Worm (Caenorhabditis elegans) whole organism, mixed stage, embryonic: ENCODE measurements around the gene pmk-1.
A peak's percentile ranks its signal among the peaks of the same experiment; 100 is the strongest.

Experiments
- bed-3 ChIP-seq: fragments of 200-800 bp; sonication (Bioruptor generic); optimal IDR thresholded peaks from 3 replicates; lab custom pipeline; 2018; ENCODE audit warnings: mild to moderate bottlenecking, missing genetic modification characterization, moderate library complexity, missing compliant biosample characterization
- blmp-1 ChIP-seq: fragments of 150-350 bp; optimal IDR thresholded peaks from 2 replicates; lab custom pipeline; 2014; ENCODE audit warnings: missing biosample characterization, missing genetic modification characterization
- ceh-39 ChIP-seq: fragments of 150-350 bp; optimal IDR thresholded peaks from 2 replicates; lab custom pipeline; 2014; ENCODE audit warnings: missing biosample characterization, missing genetic modification characterization
- ceh-43 ChIP-seq: fragments of 200-800 bp; sonication (Bioruptor generic); optimal IDR thresholded peaks from 2 replicates; lab custom pipeline; 2018; ENCODE audit warnings: mild to moderate bottlenecking, missing genetic modification characterization, moderate library complexity, missing compliant biosample characterization
- ceh-83 ChIP-seq: fragments of 200-800 bp; sonication (Bioruptor generic); optimal IDR thresholded peaks from 2 replicates; lab custom pipeline; 2018; ENCODE audit warnings: mild to moderate bottlenecking, missing genetic modification characterization, missing compliant biosample characterization
- ces-1 ChIP-seq: fragments of 150-350 bp; optimal IDR thresholded peaks from 2 replicates; lab custom pipeline; 2014; ENCODE audit warnings: missing biosample characterization, missing genetic modification reagents, missing genetic modification characterization
- cnd-1 ChIP-seq: fragments of 200-800 bp; sonication (Bioruptor generic); optimal IDR thresholded peaks from 2 replicates; lab custom pipeline; 2018; ENCODE audit warnings: mild to moderate bottlenecking, missing genetic modification characterization, missing compliant biosample characterization
- drap-1 ChIP-seq: fragments of 200-800 bp; sonication (Bioruptor generic); optimal IDR thresholded peaks from 3 replicates; lab custom pipeline; 2018; ENCODE audit warnings: mild to moderate bottlenecking, missing genetic modification characterization, missing compliant biosample characterization
- elt-1 ChIP-seq: sonication (generic microtip); optimal IDR thresholded peaks from 2 replicates; lab custom pipeline; 2017; ENCODE audit warnings: missing genetic modification characterization, mild to moderate bottlenecking, missing compliant biosample characterization, antibody characterized with exemption, moderate library complexity, borderline replicate concordance; ENCODE audit not compliant: insufficient read depth
- elt-3 ChIP-seq: fragments of 150-350 bp; optimal IDR thresholded peaks from 2 replicates; lab custom pipeline; 2014; ENCODE audit warnings: missing biosample characterization, missing genetic modification characterization
- ham-2 ChIP-seq: fragments of 200-800 bp; sonication (Bioruptor generic); optimal IDR thresholded peaks from 2 replicates; lab custom pipeline; 2018; ENCODE audit warnings: mild to moderate bottlenecking, missing genetic modification characterization, missing compliant biosample characterization
- hlh-1 ChIP-seq: fragments of 150-350 bp; optimal IDR thresholded peaks from 2 replicates; lab custom pipeline; 2014; ENCODE audit warnings: missing biosample characterization, missing genetic modification reagents, missing genetic modification characterization
- lin-32 ChIP-seq: fragments of 200-800 bp; sonication (Bioruptor generic); optimal IDR thresholded peaks from 2 replicates; lab custom pipeline; 2018; ENCODE audit warnings: mild to moderate bottlenecking, missing genetic modification characterization, missing compliant biosample characterization
- lsy-2 ChIP-seq: fragments of 150-350 bp; optimal IDR thresholded peaks from 2 replicates; lab custom pipeline; 2014; ENCODE audit warnings: missing biosample characterization, missing genetic modification characterization
- mab-5 ChIP-seq: fragments of 150-350 bp; optimal IDR thresholded peaks from 2 replicates; lab custom pipeline; 2014; ENCODE audit warnings: missing biosample characterization, missing genetic modification characterization
- mep-1 ChIP-seq: fragments of 150-350 bp; optimal IDR thresholded peaks from 2 replicates; lab custom pipeline; 2017; ENCODE audit warnings: missing biosample characterization, missing genetic modification reagents, missing genetic modification characterization, inconsistent platforms
- nhr-12 ChIP-seq: fragments of 150-350 bp; optimal IDR thresholded peaks from 2 replicates; lab custom pipeline; 2014; ENCODE audit warnings: missing biosample characterization, missing genetic modification characterization
- nhr-2 ChIP-seq: fragments of 150-350 bp; optimal IDR thresholded peaks from 2 replicates; lab custom pipeline; 2014; ENCODE audit warnings: missing biosample characterization, missing genetic modification characterization
- nhr-237 ChIP-seq: fragments of 150-350 bp; optimal IDR thresholded peaks from 2 replicates; lab custom pipeline; 2014; ENCODE audit warnings: missing biosample characterization, missing genetic modification characterization
- nhr-28 ChIP-seq: fragments of 150-350 bp; optimal IDR thresholded peaks from 2 replicates; lab custom pipeline; 2014; ENCODE audit warnings: missing biosample characterization, missing genetic modification characterization
- nhr-76 ChIP-seq: sonication (generic microtip); optimal IDR thresholded peaks from 2 replicates; lab custom pipeline; 2017; ENCODE audit warnings: missing biosample characterization, missing genetic modification characterization
- pha-4 ChIP-seq: fragments of 150-350 bp; optimal IDR thresholded peaks from 2 replicates; lab custom pipeline; 2018; ENCODE audit warnings: missing biosample characterization, missing genetic modification reagents, missing genetic modification characterization
- sem-2 ChIP-seq: fragments of 200-800 bp; sonication (Bioruptor generic); optimal IDR thresholded peaks from 2 replicates; lab custom pipeline; 2018; ENCODE audit warnings: mild to moderate bottlenecking, missing genetic modification characterization, missing compliant biosample characterization
- snpc-4 ChIP-seq: fragments of 150-350 bp; optimal IDR thresholded peaks from 2 replicates; lab custom pipeline; 2014; ENCODE audit warnings: missing biosample characterization, missing genetic modification characterization
- tbx-8 ChIP-seq: fragments of 200-800 bp; sonication (Bioruptor generic); optimal IDR thresholded peaks from 2 replicates; lab custom pipeline; 2018; ENCODE audit warnings: mild to moderate bottlenecking, missing genetic modification characterization, moderate library complexity, missing compliant biosample characterization
- unc-120 ChIP-seq: sonication (generic microtip); optimal IDR thresholded peaks from 2 replicates; lab custom pipeline; 2017; ENCODE audit warnings: missing genetic modification characterization, missing compliant biosample characterization; ENCODE audit not compliant: poor library complexity, severe bottlenecking
- unc-39 ChIP-seq: fragments of 150-350 bp; optimal IDR thresholded peaks from 2 replicates; lab custom pipeline; 2014; ENCODE audit warnings: missing biosample characterization, missing genetic modification characterization
- ztf-11 ChIP-seq: fragments of 150-350 bp; optimal IDR thresholded peaks from 2 replicates; lab custom pipeline; 2014; ENCODE audit warnings: missing biosample characterization, missing genetic modification characterization

Gene pmk-1

DNA sequence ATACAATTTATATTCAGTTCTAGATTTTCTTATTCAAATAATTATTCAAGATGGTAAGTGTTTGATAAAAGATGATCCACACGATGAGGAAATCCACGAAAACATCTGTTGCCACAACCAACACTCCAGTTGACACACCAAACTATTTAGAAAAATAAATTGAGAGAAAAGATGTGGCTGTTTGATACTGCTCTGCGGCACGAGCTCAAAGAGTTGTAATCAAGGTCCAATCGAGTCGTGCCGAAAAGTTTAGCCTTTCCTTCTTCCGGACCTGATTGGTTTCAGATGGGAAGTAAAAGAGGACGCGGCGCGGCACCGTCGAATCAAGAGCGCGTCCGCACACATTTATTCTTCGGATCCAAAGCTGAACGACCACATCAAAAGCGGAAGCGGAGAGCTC is 12.0 kb upstream of the pmk-1 start:
- TF ChIP-seq lsy-2 = no peak
- TF ChIP-seq ceh-83 (GFP tag; lab: Kevin White, UChicago) = no peak
- TF ChIP-seq elt-1 (tag; lab: Kevin White, UChicago) = no peak
- TF ChIP-seq drap-1 (GFP tag; lab: Kevin White, UChicago) = no peak
- no peak for TF ChIP-seq ceh-39
- TF ChIP-seq nhr-76 (tag; lab: Kevin White, UChicago) = no peak
- no peak for TF ChIP-seq hlh-1 (tag; lab: Kevin White, UChicago)
- no peak for TF ChIP-seq blmp-1
- TF ChIP-seq mep-1 (tag; lab: Kevin White, UChicago) = no peak
- TF ChIP-seq nhr-12 (tag; lab: Kevin White, UChicago) = no peak

DNA sequence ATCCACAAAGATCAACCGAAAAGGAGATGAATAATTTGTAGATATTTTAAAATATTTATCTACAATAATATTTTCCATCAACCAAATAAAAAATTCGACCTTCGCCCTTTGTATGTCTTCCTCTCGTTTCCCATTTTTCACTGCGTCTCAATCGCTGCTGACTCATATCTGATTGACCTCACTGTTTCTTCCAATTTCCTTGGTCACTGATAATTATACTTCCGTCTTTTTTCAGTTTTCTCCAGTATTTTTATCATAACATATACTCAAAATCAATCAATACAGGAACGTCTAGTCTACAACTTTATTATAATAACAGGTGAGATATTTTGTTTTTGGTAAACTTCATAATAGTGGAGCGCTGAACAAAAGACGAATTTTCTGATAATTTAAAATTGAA is 9.6 kb upstream of the pmk-1 start, which contains the start of gene pmk-3:
TSS of gene pmk-3 (plus strand) at position 236 of the 400 bp plus-strand sequence.
- TF ChIP-seq elt-3 (tag; lab: Kevin White, UChicago) (no peak), mep-1 (tag; lab: Kevin White, UChicago) (no peak), pha-4 (tag; lab: Kevin White, UChicago) (no peak), unc-120 (tag; lab: Kevin White, UChicago) (no peak), cnd-1 (tag; lab: Kevin White, UChicago) (no peak), sem-2 (no peak), ham-2 (GFP tag; lab: Kevin White, UChicago) (no peak), ceh-83 (GFP tag; lab: Kevin White, UChicago) (no peak), nhr-12 (tag; lab: Kevin White, UChicago) (no peak), lin-32 (no peak), ces-1 (GFP tag; lab: Kevin White, UChicago) (no peak), mab-5 (tag; lab: Kevin White, UChicago) (no peak), nhr-28 (tag; lab: Kevin White, UChicago) (no peak), bed-3 (GFP tag; lab: Kevin White, UChicago) (no peak), snpc-4 (no peak), ceh-43 (no peak), unc-39 (tag; lab: Kevin White, UChicago) (no peak)

DNA sequence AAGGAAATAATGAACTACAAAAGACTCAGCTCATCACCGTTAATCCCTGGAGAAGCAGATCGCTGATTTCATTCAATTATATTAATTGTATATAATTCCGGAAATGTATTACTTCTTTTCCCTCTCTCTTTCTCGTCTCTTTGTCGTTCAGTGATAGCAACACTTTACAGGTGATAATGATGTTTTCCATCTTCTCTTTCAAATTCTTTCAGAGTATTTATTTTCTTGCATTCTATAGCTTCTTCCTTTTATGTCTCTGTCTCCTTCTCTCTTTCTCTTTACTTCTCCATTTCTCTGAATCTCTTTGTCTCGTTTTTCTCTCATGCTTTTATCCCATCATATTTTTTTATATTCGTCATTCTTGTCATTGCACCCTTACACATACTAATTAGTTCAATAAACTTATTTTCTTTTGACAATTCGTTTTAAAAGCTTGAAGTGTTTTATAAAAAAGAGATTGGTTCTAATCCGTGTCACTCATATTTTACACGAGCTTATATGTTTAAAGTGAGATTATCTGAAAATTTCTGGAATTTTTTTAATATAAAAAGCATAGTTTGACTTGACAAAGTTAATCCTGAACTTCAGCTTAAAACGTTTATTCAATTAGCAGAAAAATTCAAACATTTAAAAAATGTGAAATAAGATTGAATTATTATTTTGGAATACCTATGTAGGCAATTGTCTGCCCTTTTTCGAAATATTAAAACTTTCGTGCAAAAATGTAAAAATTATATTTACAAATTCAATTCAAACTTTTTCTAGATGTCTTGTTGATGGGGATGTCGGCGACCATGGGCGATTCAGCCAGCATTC is 5.7 kb upstream of the pmk-1 start, which contains the start of gene pmk-2:
TSS of gene pmk-2 (plus strand) at position 766 of the 816 bp plus-strand sequence.
- TF ChIP-seq nhr-237 = no peak
- TF ChIP-seq ces-1 (GFP tag; lab: Kevin White, UChicago) = peak; percentile 69
- TF ChIP-seq, all 35 proteins: peak for 1

DNA sequence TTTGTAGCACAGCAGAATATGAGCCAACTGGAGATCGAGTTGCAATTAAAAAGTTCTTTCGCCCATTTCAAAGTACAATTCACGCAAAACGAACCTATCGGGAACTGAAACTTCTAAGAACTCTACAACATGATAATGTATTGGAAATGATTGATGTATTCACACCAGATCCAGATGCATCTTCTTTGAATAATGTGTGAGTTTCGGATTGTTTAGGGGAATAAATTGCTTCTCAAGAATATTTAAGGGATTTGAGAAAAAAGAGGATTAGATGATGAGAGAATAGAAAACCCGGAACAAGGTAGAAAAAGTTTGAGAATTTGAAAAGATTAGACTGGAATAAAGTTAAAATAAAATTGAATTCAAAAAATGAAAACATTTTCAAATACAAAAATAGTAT is 4.3 kb upstream of the pmk-1 start:
- TF ChIP-seq bed-3 (GFP tag; lab: Kevin White, UChicago) (no peak), nhr-2 (tag; lab: Kevin White, UChicago) (no peak), elt-1 (tag; lab: Kevin White, UChicago) (no peak), tbx-8 (no peak), lin-32 (no peak)

DNA sequence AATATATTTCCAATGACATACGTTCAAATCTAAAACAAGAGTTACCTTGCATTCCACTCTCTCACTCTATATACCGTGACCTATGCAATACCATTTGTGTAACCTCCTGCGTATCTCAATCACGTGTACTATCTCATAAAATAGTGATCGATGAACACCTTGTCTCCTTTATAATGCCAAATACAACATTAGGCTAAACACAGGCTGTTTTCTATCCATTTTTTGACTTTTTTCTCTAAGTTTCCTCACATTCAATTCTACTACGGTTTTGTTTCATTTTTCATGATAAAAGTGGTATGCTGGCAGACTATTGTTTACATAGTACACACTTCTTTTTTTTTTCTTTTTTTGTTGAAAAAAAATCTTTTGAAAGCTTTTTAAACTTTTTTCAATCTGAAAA is 2.3 kb upstream of the pmk-1 start:
- no peak for TF ChIP-seq ztf-11 (tag; lab: Kevin White, UChicago)
- peak; percentile 83 for TF ChIP-seq ceh-39

DNA sequence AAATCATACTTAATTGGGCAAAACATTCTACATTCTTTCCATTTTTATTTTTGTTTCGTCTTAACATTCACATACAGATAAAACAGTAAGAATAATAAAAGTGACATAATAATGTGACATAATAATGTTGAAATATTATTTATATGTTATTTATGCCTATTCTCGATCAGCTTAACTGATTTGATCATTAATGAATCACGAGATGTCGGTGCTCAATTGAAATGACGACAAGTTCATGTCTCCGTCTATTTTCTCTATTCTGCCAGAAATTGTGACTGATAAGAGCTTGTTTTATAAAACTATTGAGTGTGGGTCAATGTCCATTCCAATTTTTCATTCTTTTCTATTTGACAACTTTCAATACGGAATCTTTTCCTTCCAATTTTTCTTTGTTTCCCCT is 3.1 kb downstream of the pmk-1 start:
- TF ChIP-seq elt-3 (tag; lab: Kevin White, UChicago) (no peak), ces-1 (GFP tag; lab: Kevin White, UChicago) (no peak)
- TF ChIP-seq, all 35 proteins: peak for 0
